Worm (Caenorhabditis elegans) whole organism, late embryonic: ENCODE data around the gene fbxa-179.

Experiments used
- ama-1 ChIP-seq: fragments of 150-350 bp; optimal IDR thresholded peaks from 2 replicates; lab custom pipeline; 2014
- ceh-18 ChIP-seq: sonication (generic microtip); optimal IDR thresholded peaks from 2 replicates; lab custom pipeline; 2016; ENCODE audit warnings: missing genetic modification characterization, missing compliant biosample characterization
- dve-1 ChIP-seq: sonication (generic microtip); optimal IDR thresholded peaks from 2 replicates; lab custom pipeline; 2017; ENCODE audit warnings: antibody characterized with exemption, mild to moderate bottlenecking, missing genetic modification characterization, missing compliant biosample characterization

ce11 chrX:14421529-14421982, 8.9 kb upstream of the fbxa-179 start, which contains the start of gene F23D12.2:
- TF ChIP-seq ceh-18 (tag; lab: Kevin White, UChicago) (no peak), dve-1 (tag; lab: Kevin White, UChicago) (no peak), ama-1 (no peak)
